Worm (Caenorhabditis elegans) whole organism, L4 larva: ENCODE measurements around the gene nuo-4.

Experiments
- D1046.2 ChIP-seq: fragments of 200-800 bp; sonication (Bioruptor generic); IDR thresholded peaks from 2 replicates; pipeline ENCODE4 v1.3.6; 2022; ENCODE audit warnings: missing genetic modification characterization, missing compliant biosample characterization
- F10B5.3 ChIP-seq: sonication (generic microtip); optimal IDR thresholded peaks from 2 replicates; lab custom pipeline; 2016; ENCODE audit warnings: mild to moderate bottlenecking, missing genetic modification characterization, missing compliant biosample characterization
- F26F4.8 ChIP-seq: fragments of 200-800 bp; sonication (Bioruptor generic); conservative IDR thresholded peaks from 2 replicates; pipeline ENCODE4 v1.3.6; 2022; ENCODE audit warnings: missing genetic modification characterization, missing compliant biosample characterization
- F37D6.2 ChIP-seq: sonication (generic microtip); optimal IDR thresholded peaks from 2 replicates; lab custom pipeline; 2016; ENCODE audit warnings: mild to moderate bottlenecking, missing genetic modification characterization, missing compliant biosample characterization
- T20F7.1 ChIP-seq: fragments of 200-800 bp; sonication (Bioruptor generic); optimal IDR thresholded peaks from 2 replicates; lab custom pipeline; 2018; ENCODE audit warnings: mild to moderate bottlenecking, missing genetic modification characterization, missing compliant biosample characterization
- T26A8.4 ChIP-seq: fragments of 200-800 bp; sonication (Bioruptor generic); IDR thresholded peaks from 2 replicates; pipeline ENCODE4 v1.3.6; 2022; ENCODE audit warnings: missing genetic modification characterization, missing compliant biosample characterization
- Y105C5A.15 ChIP-seq: fragments of 200-800 bp; sonication (Bioruptor generic); IDR thresholded peaks from 2 replicates; pipeline ENCODE4 v1.3.6; 2022; ENCODE audit warnings: missing genetic modification characterization, missing compliant biosample characterization
- ZK546.5 ChIP-seq, 2 experiments: sonication (generic microtip); optimal IDR thresholded peaks; 2 replicates each; lab custom pipeline; 2017; ENCODE audit warnings: missing biosample characterization in 2 of 2, missing genetic modification characterization in 2 of 2
- ama-1 ChIP-seq: fragments of 150-350 bp; optimal IDR thresholded peaks from 2 replicates; lab custom pipeline; 2014; ENCODE audit warnings: inconsistent platforms, mixed read lengths
- arid-1 ChIP-seq: fragments of 200-800 bp; sonication (Bioruptor generic); conservative IDR thresholded peaks from 2 replicates; pipeline ENCODE4 v1.3.6; 2022; ENCODE audit warnings: missing genetic modification reagents, missing genetic modification characterization, missing compliant biosample characterization
- ceh-44 ChIP-seq: fragments of 200-800 bp; sonication (Bioruptor generic); IDR thresholded peaks from 2 replicates; pipeline ENCODE4 v1.3.6; 2022; ENCODE audit warnings: missing genetic modification reagents, missing genetic modification characterization, missing compliant biosample characterization
- ceh-62 ChIP-seq: sonication (generic microtip); optimal IDR thresholded peaks from 2 replicates; lab custom pipeline; 2017; ENCODE audit warnings: missing biosample characterization, missing genetic modification characterization
- ctbp-1 ChIP-seq: fragments of 200-800 bp; sonication (Bioruptor generic); IDR thresholded peaks from 2 replicates; pipeline ENCODE4 v1.3.6; 2022; ENCODE audit warnings: missing genetic modification reagents, missing genetic modification characterization, missing compliant biosample characterization
- daf-16 ChIP-seq, 3 experiments: sonication (generic microtip); optimal IDR thresholded peaks; 2 replicates each; lab custom pipeline; 2016 to 2017; ENCODE audit warnings: missing genetic modification characterization in 3 of 3, missing genetic modification reagents in 3 of 3, mild to moderate bottlenecking in 2 of 3, missing compliant biosample characterization in 2 of 3, missing biosample characterization in 1 of 3, moderate library complexity in 1 of 3
- dmd-6 ChIP-seq: fragments of 200-800 bp; sonication (Bioruptor generic); IDR thresholded peaks from 2 replicates; pipeline ENCODE4 v1.3.6; 2022; ENCODE audit warnings: missing genetic modification reagents, missing genetic modification characterization, missing compliant biosample characterization
- dmd-8 ChIP-seq: fragments of 200-800 bp; sonication (Bioruptor generic); IDR thresholded peaks from 2 replicates; pipeline ENCODE4 v1.3.6; 2022; ENCODE audit warnings: missing genetic modification characterization, missing compliant biosample characterization
- dmd-9 ChIP-seq: fragments of 200-800 bp; sonication (Bioruptor generic); IDR thresholded peaks from 2 replicates; pipeline ENCODE4 v1.3.6; 2022; ENCODE audit warnings: missing genetic modification reagents, missing genetic modification characterization, missing compliant biosample characterization
- duxl-1 ChIP-seq: sonication (generic microtip); optimal IDR thresholded peaks from 2 replicates; lab custom pipeline; 2016; ENCODE audit warnings: mild to moderate bottlenecking, missing genetic modification characterization, moderate library complexity, missing compliant biosample characterization; ENCODE audit not compliant: poor library complexity
- dve-1 ChIP-seq: sonication (generic microtip); optimal IDR thresholded peaks from 2 replicates; lab custom pipeline; 2017; ENCODE audit warnings: antibody characterized with exemption, mild to moderate bottlenecking, missing genetic modification characterization, missing compliant biosample characterization; ENCODE audit not compliant: insufficient read depth
- egl-27 ChIP-seq: sonication (generic microtip); optimal IDR thresholded peaks from 3 replicates; lab custom pipeline; 2017; ENCODE audit warnings: missing biosample characterization, missing genetic modification reagents, missing genetic modification characterization
- egl-43 ChIP-seq: fragments of 200-800 bp; sonication (Bioruptor generic); IDR thresholded peaks from 2 replicates; pipeline ENCODE4 v1.3.6; 2022; ENCODE audit warnings: missing genetic modification reagents, missing genetic modification characterization, missing compliant biosample characterization
- fkh-10 ChIP-seq: fragments of 150-350 bp; optimal IDR thresholded peaks from 2 replicates; lab custom pipeline; 2014; ENCODE audit warnings: missing biosample characterization, missing genetic modification reagents, missing genetic modification characterization
- gei-8 ChIP-seq: fragments of 200-800 bp; sonication (Bioruptor generic); optimal IDR thresholded peaks from 2 replicates; lab custom pipeline; 2018; ENCODE audit warnings: mild to moderate bottlenecking, missing genetic modification characterization, missing compliant biosample characterization
- hif-1 ChIP-seq, 2 experiments: sonication (generic microtip); optimal IDR thresholded peaks; 2 replicates each; lab custom pipeline; 2016 to 2017; ENCODE audit warnings: missing compliant biosample characterization in 2 of 2, missing genetic modification characterization in 2 of 2, missing genetic modification reagents in 2 of 2, missing genotype in 2 of 2, mild to moderate bottlenecking in 1 of 2
- hlh-11 ChIP-seq: fragments of 200-800 bp; sonication (Bioruptor generic); optimal IDR thresholded peaks from 2 replicates; lab custom pipeline; 2018; ENCODE audit warnings: mild to moderate bottlenecking, missing genetic modification characterization, missing compliant biosample characterization
- lim-7 ChIP-seq: fragments of 200-800 bp; sonication (Bioruptor generic); IDR thresholded peaks from 2 replicates; pipeline ENCODE4 v1.3.6; 2022; ENCODE audit warnings: missing genetic modification characterization, missing compliant biosample characterization
- lin-29 ChIP-seq: fragments of 200-800 bp; sonication (Bioruptor generic); IDR thresholded peaks from 2 replicates; pipeline ENCODE4 v1.3.6; 2022; ENCODE audit warnings: missing genetic modification reagents, missing genetic modification characterization, missing compliant biosample characterization
- lin-38 ChIP-seq: fragments of 200-800 bp; sonication (Bioruptor generic); IDR thresholded peaks from 2 replicates; pipeline ENCODE4 v1.3.6; 2022; ENCODE audit warnings: missing genetic modification reagents, missing genetic modification characterization, missing compliant biosample characterization
- lir-3 ChIP-seq: sonication (generic microtip); optimal IDR thresholded peaks from 2 replicates; lab custom pipeline; 2016; ENCODE audit warnings: mild to moderate bottlenecking, missing genetic modification characterization, missing compliant biosample characterization
- lsy-2 ChIP-seq, 2 experiments: fragments of 150-350 bp in 1 of 2; sonication (generic microtip) in 1 of 2; optimal IDR thresholded peaks; 2 replicates each; lab custom pipeline; 2014 to 2017; ENCODE audit warnings: missing biosample characterization in 2 of 2, missing genetic modification characterization in 2 of 2
- madf-5 ChIP-seq, 2 experiments: fragments of 200-800 bp; sonication (Bioruptor generic); IDR thresholded peaks; 2 replicates each; pipeline ENCODE4 v1.3.6; 2022; ENCODE audit warnings: missing compliant biosample characterization in 2 of 2, missing genetic modification characterization in 2 of 2
- madf-9 ChIP-seq: fragments of 200-800 bp; sonication (Bioruptor generic); conservative IDR thresholded peaks from 2 replicates; pipeline ENCODE4 v1.3.6; 2022; ENCODE audit warnings: missing genetic modification reagents, missing genetic modification characterization, missing compliant biosample characterization
- mxl-3 ChIP-seq: fragments of 200-800 bp; sonication (Bioruptor generic); optimal IDR thresholded peaks from 2 replicates; lab custom pipeline; 2018; ENCODE audit warnings: mild to moderate bottlenecking, missing genetic modification characterization, missing compliant biosample characterization
- nhr-10 ChIP-seq: fragments of 150-350 bp; optimal IDR thresholded peaks from 2 replicates; lab custom pipeline; 2014; ENCODE audit warnings: missing biosample characterization, missing genetic modification characterization
- nhr-11 ChIP-seq: fragments of 150-350 bp; optimal IDR thresholded peaks from 2 replicates; lab custom pipeline; 2014; ENCODE audit warnings: missing biosample characterization, missing genetic modification characterization
- nhr-237 ChIP-seq: sonication (generic microtip); optimal IDR thresholded peaks from 2 replicates; lab custom pipeline; 2017; ENCODE audit warnings: missing biosample characterization, missing genetic modification characterization
- nhr-41 ChIP-seq: fragments of 200-800 bp; sonication (Bioruptor generic); IDR thresholded peaks from 2 replicates; pipeline ENCODE4 v1.3.6; 2022; ENCODE audit warnings: missing genetic modification reagents, missing genetic modification characterization, missing compliant biosample characterization
- pha-4 ChIP-seq, 2 experiments: fragments of 150-350 bp in 1 of 2; fragments of 200-800 bp in 1 of 2; sonication (Bioruptor generic) in 1 of 2; IDR thresholded peaks in 1 of 2; optimal IDR thresholded peaks in 1 of 2; 2 replicates each; pipeline versions ENCODE4 v1.3.6 to Lab custom; 2014 to 2022; ENCODE audit warnings: missing genetic modification characterization in 2 of 2, missing genetic modification reagents in 2 of 2, missing biosample characterization in 1 of 2, missing compliant biosample characterization in 1 of 2
- pqm-1 ChIP-seq: sonication (generic microtip); optimal IDR thresholded peaks from 2 replicates; lab custom pipeline; 2017; ENCODE audit warnings: missing biosample characterization, missing genetic modification characterization
- saeg-2 ChIP-seq: fragments of 200-800 bp; sonication (Bioruptor generic); IDR thresholded peaks from 2 replicates; pipeline ENCODE4 v1.3.6; 2022; ENCODE audit warnings: missing genetic modification reagents, missing genetic modification characterization, missing compliant biosample characterization
- set-16 ChIP-seq: fragments of 200-800 bp; sonication (Bioruptor generic); IDR thresholded peaks from 2 replicates; pipeline ENCODE4 v1.3.6; 2022; ENCODE audit warnings: missing genetic modification reagents, missing genetic modification characterization, missing compliant biosample characterization
- spr-3 ChIP-seq: fragments of 200-800 bp; sonication (Bioruptor generic); optimal IDR thresholded peaks from 2 replicates; lab custom pipeline; 2018; ENCODE audit warnings: mild to moderate bottlenecking, missing genetic modification characterization, missing compliant biosample characterization
- tra-1 ChIP-seq: fragments of 200-800 bp; sonication (Bioruptor generic); IDR thresholded peaks from 2 replicates; pipeline ENCODE4 v1.3.6; 2022; ENCODE audit warnings: missing genetic modification reagents, missing genetic modification characterization, missing compliant biosample characterization
- unc-130 ChIP-seq: sonication (generic microtip); optimal IDR thresholded peaks from 2 replicates; lab custom pipeline; 2016; ENCODE audit warnings: missing genetic modification reagents, missing genetic modification characterization, missing compliant biosample characterization
- vab-7 ChIP-seq: fragments of 200-800 bp; sonication (Bioruptor generic); IDR thresholded peaks from 2 replicates; pipeline ENCODE4 v1.3.6; 2022; ENCODE audit warnings: missing genetic modification reagents, missing genetic modification characterization, missing compliant biosample characterization
- zfp-2 ChIP-seq: sonication (generic microtip); optimal IDR thresholded peaks from 2 replicates; lab custom pipeline; 2016; ENCODE audit warnings: mild to moderate bottlenecking, missing genetic modification characterization, missing compliant biosample characterization
- zfp-3 ChIP-seq: fragments of 200-800 bp; sonication (Bioruptor generic); conservative IDR thresholded peaks from 2 replicates; pipeline ENCODE4 v1.3.6; 2022; ENCODE audit warnings: missing genetic modification reagents, missing genetic modification characterization, missing compliant biosample characterization
- ztf-11 ChIP-seq: fragments of 150-350 bp; optimal IDR thresholded peaks from 2 replicates; lab custom pipeline; 2014; ENCODE audit warnings: missing biosample characterization, missing genetic modification characterization
- ztf-7 ChIP-seq: fragments of 150-350 bp; optimal IDR thresholded peaks from 2 replicates; lab custom pipeline; 2014; ENCODE audit warnings: missing biosample characterization, missing genetic modification characterization

nuo-4 gene

DNA sequence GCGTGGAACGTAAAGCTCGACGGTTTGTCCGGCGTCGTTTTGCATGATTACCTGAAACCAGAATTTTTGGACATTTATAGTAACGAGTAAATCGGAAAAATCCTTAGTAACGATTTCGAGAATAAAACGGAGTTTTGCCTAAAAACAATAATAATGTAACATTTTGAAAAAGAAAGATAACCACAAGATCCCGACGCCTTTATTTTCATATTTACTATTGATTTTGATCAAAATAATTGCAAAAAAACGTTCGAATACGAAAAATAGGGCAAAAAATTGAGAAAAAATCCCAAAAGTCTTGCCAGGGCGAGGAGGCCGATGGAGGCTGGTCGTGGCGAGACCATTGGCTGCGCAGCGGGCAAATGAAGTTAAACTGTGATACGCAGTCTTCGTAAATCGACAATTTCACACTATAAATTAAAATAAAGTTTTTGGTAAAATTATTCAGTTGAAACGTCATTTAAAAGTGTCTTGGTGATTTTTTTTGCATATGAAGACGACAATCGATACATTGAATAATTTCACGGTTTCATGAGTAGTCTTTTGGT is 31.0 kb upstream of the nuo-4 start, which contains the start of gene rps-21 (continued):
- TF ChIP-seq daf-16 (GFP tag; optimal IDR thresholded peaks at IDR 0.05; lab: Kevin White, UChicago) (no peak), daf-16 (tag; optimal IDR thresholded peaks at IDR 0.05; lab: Kevin White, UChicago) (peak; percentile 16), D1046.2 (GFP tag; lab: Robert Waterston, UW) (no peak), lin-38 (GFP tag; lab: Robert Waterston, UW) (peak; percentile 74), arid-1 (GFP tag; lab: Robert Waterston, UW) (0 out of 2 replicates have a peak, but pooled peaks have one; percentile 23), F10B5.3 (no peak), gei-8 (GFP tag; lab: Kevin White, UChicago) (no peak), nhr-237 (tag; lab: Kevin White, UChicago) (no peak), zfp-3 (GFP tag; lab: Robert Waterston, UW) (no peak), dmd-9 (GFP tag; lab: Robert Waterston, UW) (no peak), F37D6.2 (tag; lab: Kevin White, UChicago) (peak; percentile 39), unc-130 (peak; percentile 38), set-16 (no peak; the same call in 1 of the 2 replicates), T20F7.1 (GFP tag; lab: Kevin White, UChicago) (peak; percentile 78), lir-3 (tag; lab: Kevin White, UChicago) (no peak), nhr-41 (GFP tag; lab: Robert Waterston, UW) (no peak), zfp-2 (tag; lab: Kevin White, UChicago) (peak; percentile 94), egl-27 (tag; lab: Kevin White, UChicago) (no peak), dve-1 (tag; lab: Kevin White, UChicago) (peak; percentile 82), madf-5 (GFP tag; IDR thresholded peaks at IDR 0.05; lab: Robert Waterston, UW) (no peak), dmd-8 (GFP tag; lab: Robert Waterston, UW) (no peak), T26A8.4 (GFP tag; lab: Robert Waterston, UW) (peak; percentile 43; the same call in 1 of the 2 replicates), lsy-2 (tag; optimal IDR thresholded peaks at IDR 0.05; lab: Kevin White, UChicago) (peak; percentile 9 to 92), ceh-62 (tag; lab: Kevin White, UChicago) (no peak), saeg-2 (GFP tag; lab: Robert Waterston, UW) (no peak), Y105C5A.15 (GFP tag; lab: Robert Waterston, UW) (no peak), madf-9 (no peak), ctbp-1 (no peak), tra-1 (0 out of 2 replicates have a peak, but pooled peaks have one; percentile 30), ceh-44 (GFP tag; lab: Robert Waterston, UW) (no peak), ama-1 (lab: Kevin White, UChicago) (no peak), dmd-6 (peak; percentile 53; the same call in 1 of the 2 replicates), hlh-11 (tag; lab: Kevin White, UChicago) (peak; percentile 69), mxl-3 (GFP tag; lab: Kevin White, UChicago) (no peak), lim-7 (no peak), lin-29 (GFP tag; lab: Robert Waterston, UW) (no peak), nhr-11 (tag; lab: Kevin White, UChicago) (peak; percentile 91), duxl-1 (tag; lab: Kevin White, UChicago) (no peak), pqm-1 (tag; lab: Kevin White, UChicago) (peak; percentile 21), pha-4 (GFP tag; IDR thresholded peaks at IDR 0.05; lab: Robert Waterston, UW) (no peak), pha-4 (tag; optimal IDR thresholded peaks at IDR 0.05; lab: Kevin White, UChicago) (no peak), ztf-7 (tag; lab: Kevin White, UChicago) (no peak), vab-7 (GFP tag; lab: Robert Waterston, UW) (no peak), spr-3 (no peak), nhr-10 (tag; lab: Kevin White, UChicago) (no peak), ztf-11 (tag; lab: Kevin White, UChicago) (no peak), F26F4.8 (GFP tag; lab: Robert Waterston, UW) (no peak), hif-1 (tag; optimal IDR thresholded peaks at IDR 0.05; lab: Kevin White, UChicago) (peak in 1 of 2 experiments; percentile 63), ZK546.5 (tag; optimal IDR thresholded peaks at IDR 0.05; lab: Kevin White, UChicago) (peak in 1 of 2 experiments; percentile 52), egl-43 (no peak), fkh-10 (GFP tag; lab: Kevin White, UChicago) (peak; percentile 9)
